Worm (Caenorhabditis elegans) whole organism, L4/young adult: ENCODE measurements around the gene nhr-51.

ENCODE experiments used
- W03F9.2 ChIP-seq: fragments of 150-350 bp; optimal IDR thresholded peaks from 2 replicates; lab custom pipeline; 2014; ENCODE audit warnings: missing biosample characterization, missing genetic modification characterization
- him-1 ChIP-seq: sonication (generic microtip); optimal IDR thresholded peaks from 2 replicates; lab custom pipeline; 2016; ENCODE audit warnings: missing genotype, missing genetic modification reagents, missing genetic modification characterization, missing compliant biosample characterization

ce11 chrV:15718562-15718961, 44.8 kb downstream of the nhr-51 start, which contains the start of gene Y6E2A.5:
- TF ChIP-seq him-1: no peak
- TF ChIP-seq W03F9.2 (tag; lab: Kevin White, UChicago): no peak
